Worm (Caenorhabditis elegans): ENCODE measurements around the gene Y6G8.5.
A peak's percentile ranks its signal among the peaks of the same experiment; 100 is the strongest.

Gene Y6G8.5

ce11 chrV:17595691-17596090 lies 19.8 kb downstream of the Y6G8.5 start:
- TF ChIP-seq F26F4.8 (GFP tag; conservative IDR thresholded peaks at IDR 0.05) = 0 out of 2 replicates have a peak, but pooled peaks have one; percentile 17
- TF ChIP-seq dmd-8 (GFP tag; IDR thresholded peaks at IDR 0.05) = no peak
- TF ChIP-seq set-16 (GFP tag; IDR thresholded peaks at IDR 0.05) = peak; percentile 54; the same call in 1 of the 2 replicates
- TF ChIP-seq mep-1 (tag; optimal IDR thresholded peaks at IDR 0.05) = no peak

DNA sequence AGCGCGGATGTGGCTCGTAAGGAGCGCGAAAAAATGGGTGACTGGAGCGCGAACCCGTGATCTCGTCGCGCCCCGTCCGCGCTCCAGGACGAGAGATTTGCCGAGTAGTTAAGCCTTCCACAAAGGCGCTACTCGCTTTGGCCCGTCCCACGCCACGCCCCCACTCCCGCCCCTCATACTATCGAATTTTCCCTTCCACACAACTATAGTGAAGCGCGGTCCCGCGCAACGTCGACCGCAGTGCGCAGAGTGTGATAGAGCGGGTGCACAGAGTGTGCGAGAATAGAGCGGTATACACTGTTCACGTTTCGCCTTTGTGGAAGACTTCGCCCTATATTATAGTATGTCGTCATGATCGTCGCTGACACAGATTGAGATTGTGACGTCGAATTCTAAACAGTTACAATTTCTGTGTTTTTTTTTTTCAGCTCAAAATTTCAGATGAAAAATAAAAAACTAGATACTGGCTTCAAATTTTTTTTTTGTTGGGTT lies 31.1 kb downstream of the Y6G8.5 start, which contains the start of gene fbxa-133:
Gene fbxa-133, plus strand, starts transcription at position 442 of the 492 bp plus-strand sequence.
- TF ChIP-seq D1046.2 (GFP tag; IDR thresholded peaks at IDR 0.05) = 0 out of 2 replicates have a peak, but pooled peaks have one; percentile 26
- TF ChIP-seq set-16 (GFP tag; IDR thresholded peaks at IDR 0.05) = peak; percentile 65

ce11 chrV:17580017-17580416 lies 35.5 kb downstream of the Y6G8.5 start:
- TF ChIP-seq lim-7 (GFP tag; IDR thresholded peaks at IDR 0.05) (no peak), nhr-102 (tag; optimal IDR thresholded peaks at IDR 0.05) (no peak), daf-16 (GFP tag; optimal IDR thresholded peaks at IDR 0.05) (no peak), daf-16 (tag; optimal IDR thresholded peaks at IDR 0.05) (no peak), ceh-62 (tag; optimal IDR thresholded peaks at IDR 0.05) (no peak), aha-1 (tag) (peak; percentile 28), unc-130 (GFP tag; optimal IDR thresholded peaks at IDR 0.05) (no peak), lir-3 (tag; optimal IDR thresholded peaks at IDR 0.05) (no peak), hmg-1.1 (GFP tag; IDR thresholded peaks at IDR 0.05) (no peak), daf-8 (GFP tag; IDR thresholded peaks at IDR 0.05) (no peak), lin-15B (tag; optimal IDR thresholded peaks at IDR 0.05) (no peak), fos-1 (tag; optimal IDR thresholded peaks at IDR 0.05) (no peak), F37D6.2 (tag; optimal IDR thresholded peaks at IDR 0.05) (no peak), lin-1 (GFP tag; IDR thresholded peaks at IDR 0.05) (no peak), egl-27 (tag; optimal IDR thresholded peaks at IDR 0.05) (no peak), unc-62 (GFP tag; optimal IDR thresholded peaks at IDR 0.05 in 1 of 2) (peak in 1 of 2 experiments; percentile 81), unc-62 (tag; optimal IDR thresholded peaks at IDR 0.05) (no peak)

DNA sequence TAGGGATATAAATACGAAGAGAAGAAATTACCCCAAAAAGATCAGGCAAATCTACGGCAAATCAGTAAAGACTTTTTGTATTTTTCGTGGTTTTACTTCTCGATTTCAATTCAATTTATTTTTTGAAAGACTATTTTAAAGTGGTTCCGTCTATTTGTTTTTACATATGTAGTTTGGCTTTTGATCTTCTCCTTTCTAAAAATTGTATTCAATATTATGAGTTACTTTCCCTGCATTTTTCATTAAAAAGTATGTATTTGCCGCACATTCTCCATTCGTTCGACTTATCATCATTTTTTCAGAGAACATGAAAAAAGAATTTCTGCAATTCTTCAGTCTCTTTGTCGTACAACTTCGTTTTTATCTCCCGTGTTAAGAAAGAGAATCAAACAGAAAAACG lies 48.7 kb downstream of the Y6G8.5 start, which contains the start of gene C38D9.2:
Gene C38D9.2, plus strand, starts transcription at position 301 of the 400 bp plus-strand sequence.
- TF ChIP-seq nhr-76 (tag; optimal IDR thresholded peaks at IDR 0.05) (no peak), dpl-1 (GFP tag; optimal IDR thresholded peaks at IDR 0.05) (no peak), daf-12 (tag; optimal IDR thresholded peaks at IDR 0.05) (no peak)

DNA sequence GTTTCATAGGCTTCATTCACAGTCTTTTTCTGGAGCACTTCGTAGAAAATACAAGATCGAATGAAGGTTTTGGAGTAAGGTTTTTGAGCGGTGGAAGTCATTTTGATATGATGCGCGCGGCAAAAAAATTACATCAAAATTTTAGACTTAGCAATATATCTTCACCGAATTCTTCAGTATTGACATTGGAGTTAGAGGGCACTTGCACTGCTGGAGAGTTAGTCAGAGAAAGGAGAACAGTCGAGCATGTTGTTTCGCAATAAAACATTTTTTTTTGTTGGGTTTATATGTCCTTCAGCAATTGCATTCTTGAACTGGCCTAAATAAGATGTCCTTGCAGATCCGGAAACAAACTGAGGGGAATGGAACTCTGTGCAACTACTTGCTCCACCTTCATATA lies 49.6 kb downstream of the Y6G8.5 start, which contains the start of gene fbxa-171:
Gene fbxa-171, minus strand, starts transcription at position 101 of the 400 bp plus-strand sequence.
- TF ChIP-seq unc-39 (tag; optimal IDR thresholded peaks at IDR 0.05) = no peak
- no peak for TF ChIP-seq ztf-11 (tag; optimal IDR thresholded peaks at IDR 0.05)
- no peak for TF ChIP-seq T26A8.4 (GFP tag; IDR thresholded peaks at IDR 0.05)
- TF ChIP-seq duxl-1 (tag; optimal IDR thresholded peaks at IDR 0.05; ENCODE audit: poor library complexity) = no peak
- TF ChIP-seq lim-7 (GFP tag; IDR thresholded peaks at IDR 0.05) = no peak
- no peak for TF ChIP-seq F49E8.2 (tag; optimal IDR thresholded peaks at IDR 0.05; ENCODE audit: borderline replicate concordance)
- no peak for TF ChIP-seq ctbp-1 (GFP tag; IDR thresholded peaks at IDR 0.05)
- no peak for TF ChIP-seq arid-1 (GFP tag; conservative IDR thresholded peaks at IDR 0.05)
- no peak for TF ChIP-seq zag-1 (tag; optimal IDR thresholded peaks at IDR 0.05)
- no peak for TF ChIP-seq fos-1 (tag; optimal IDR thresholded peaks at IDR 0.05)
- TF ChIP-seq pha-4 (GFP tag; IDR thresholded peaks at IDR 0.05) = no peak
- TF ChIP-seq pha-4 (tag; optimal IDR thresholded peaks at IDR 0.05) = no peak
- TF ChIP-seq ama-1 (optimal IDR thresholded peaks at IDR 0.05) = no peak
- no peak for TF ChIP-seq T20F7.1 (GFP tag; optimal IDR thresholded peaks at IDR 0.05)
- no peak for TF ChIP-seq ces-1 (GFP tag; optimal IDR thresholded peaks at IDR 0.05)
- TF ChIP-seq unc-130 (GFP tag; optimal IDR thresholded peaks at IDR 0.05) = no peak
- TF ChIP-seq D1046.2 (GFP tag; IDR thresholded peaks at IDR 0.05) = no peak
- TF ChIP-seq hif-1 (tag; optimal IDR thresholded peaks at IDR 0.05) = no peak
- no peak for TF ChIP-seq nhr-102 (tag; optimal IDR thresholded peaks at IDR 0.05)
- TF ChIP-seq F10B5.3 (tag; optimal IDR thresholded peaks at IDR 0.05) = no peak
- TF ChIP-seq mxl-2 (GFP tag; conservative IDR thresholded peaks at IDR 0.05) = no peak

All from whole organism, L4 larva.